Worm (Caenorhabditis elegans) whole organism, L4 larva: ENCODE results near the gene nud-1.

Experiments used
- D1046.2 ChIP-seq: fragments of 200-800 bp; sonication (Bioruptor generic); IDR thresholded peaks from 2 replicates; pipeline ENCODE4 v1.3.6; 2022; ENCODE audit warnings: missing genetic modification characterization, missing compliant biosample characterization
- F26F4.8 ChIP-seq: fragments of 200-800 bp; sonication (Bioruptor generic); conservative IDR thresholded peaks from 2 replicates; pipeline ENCODE4 v1.3.6; 2022; ENCODE audit warnings: missing genetic modification characterization, missing compliant biosample characterization
- F37D6.2 ChIP-seq: sonication (generic microtip); optimal IDR thresholded peaks from 2 replicates; lab custom pipeline; 2016; ENCODE audit warnings: mild to moderate bottlenecking, missing genetic modification characterization, missing compliant biosample characterization
- R02D3.7 ChIP-seq: fragments of 150-350 bp; sonication (generic microtip); optimal IDR thresholded peaks from 3 replicates; lab custom pipeline; 2014; ENCODE audit warnings: missing biosample characterization, missing genetic modification characterization
- T26A8.4 ChIP-seq: fragments of 200-800 bp; sonication (Bioruptor generic); IDR thresholded peaks from 2 replicates; pipeline ENCODE4 v1.3.6; 2022; ENCODE audit warnings: missing genetic modification characterization, missing compliant biosample characterization
- Y48G9A.11 ChIP-seq: fragments of 200-800 bp; sonication (Bioruptor generic); IDR thresholded peaks from 2 replicates; pipeline ENCODE4 v1.3.6; 2022; ENCODE audit warnings: missing genetic modification reagents, missing genetic modification characterization, missing compliant biosample characterization
- Y5F2A.4 ChIP-seq: fragments of 200-800 bp; sonication (Bioruptor generic); optimal IDR thresholded peaks from 2 replicates; lab custom pipeline; 2018; ENCODE audit warnings: mild to moderate bottlenecking, missing genetic modification characterization, missing compliant biosample characterization
- ZK546.5 ChIP-seq, 2 experiments: sonication (generic microtip); optimal IDR thresholded peaks; 2 replicates each; lab custom pipeline; 2017; ENCODE audit warnings: missing biosample characterization in 2 of 2, missing genetic modification characterization in 2 of 2
- aha-1 ChIP-seq: fragments of 150-350 bp; peaks from one replicate; lab custom pipeline; 2014; ENCODE audit warnings: missing biosample characterization, missing genetic modification characterization
- ceh-28 ChIP-seq: fragments of 150-350 bp; optimal IDR thresholded peaks from 2 replicates; lab custom pipeline; 2014; ENCODE audit warnings: missing biosample characterization, missing genetic modification reagents, missing genetic modification characterization
- ceh-82 ChIP-seq: sonication (generic microtip); optimal IDR thresholded peaks from 2 replicates; lab custom pipeline; 2017; ENCODE audit warnings: missing biosample characterization, missing genetic modification characterization
- ces-1 ChIP-seq: fragments of 150-350 bp; sonication (generic microtip); optimal IDR thresholded peaks from 4 replicates; lab custom pipeline; 2014; ENCODE audit warnings: missing biosample characterization, missing genetic modification reagents, missing genetic modification characterization
- cey-2 ChIP-seq: sonication (generic microtip); optimal IDR thresholded peaks from 3 replicates; lab custom pipeline; 2017; ENCODE audit warnings: missing genetic modification characterization, mild to moderate bottlenecking, missing compliant biosample characterization, antibody characterized with exemption, borderline replicate concordance; ENCODE audit not compliant: insufficient read depth
- daf-16 ChIP-seq, 3 experiments: sonication (generic microtip); optimal IDR thresholded peaks; 2 replicates each; lab custom pipeline; 2016 to 2017; ENCODE audit warnings: missing genetic modification characterization in 3 of 3, missing genetic modification reagents in 3 of 3, mild to moderate bottlenecking in 2 of 3, missing compliant biosample characterization in 2 of 3, missing biosample characterization in 1 of 3, moderate library complexity in 1 of 3
- dpl-1 ChIP-seq: fragments of 150-350 bp; optimal IDR thresholded peaks from 2 replicates; lab custom pipeline; 2014; ENCODE audit warnings: missing biosample characterization, missing genetic modification reagents, missing genetic modification characterization
- dve-1 ChIP-seq: sonication (generic microtip); optimal IDR thresholded peaks from 2 replicates; lab custom pipeline; 2017; ENCODE audit warnings: antibody characterized with exemption, mild to moderate bottlenecking, missing genetic modification characterization, missing compliant biosample characterization; ENCODE audit not compliant: insufficient read depth
- fos-1 ChIP-seq: fragments of 150-350 bp; optimal IDR thresholded peaks from 2 replicates; lab custom pipeline; 2014; ENCODE audit warnings: missing biosample characterization, missing genetic modification characterization
- hlh-11 ChIP-seq: fragments of 200-800 bp; sonication (Bioruptor generic); optimal IDR thresholded peaks from 2 replicates; lab custom pipeline; 2018; ENCODE audit warnings: mild to moderate bottlenecking, missing genetic modification characterization, missing compliant biosample characterization
- hlh-30 ChIP-seq: sonication (generic microtip); optimal IDR thresholded peaks from 2 replicates; lab custom pipeline; 2017; ENCODE audit warnings: antibody characterized with exemption, mild to moderate bottlenecking, missing genetic modification characterization, missing compliant biosample characterization; ENCODE audit not compliant: insufficient read depth
- jun-1 ChIP-seq: fragments of 150-350 bp; optimal IDR thresholded peaks from 2 replicates; lab custom pipeline; 2014; ENCODE audit warnings: missing biosample characterization, missing genetic modification reagents, missing genetic modification characterization
- lim-7 ChIP-seq: fragments of 200-800 bp; sonication (Bioruptor generic); IDR thresholded peaks from 2 replicates; pipeline ENCODE4 v1.3.6; 2022; ENCODE audit warnings: missing genetic modification characterization, missing compliant biosample characterization
- lin-1 ChIP-seq: fragments of 200-800 bp; sonication (Bioruptor generic); IDR thresholded peaks from 2 replicates; pipeline ENCODE4 v1.3.6; 2022; ENCODE audit warnings: missing genetic modification reagents, missing genetic modification characterization, missing compliant biosample characterization
- lin-15B ChIP-seq: fragments of 150-350 bp; sonication (generic microtip); optimal IDR thresholded peaks from 3 replicates; lab custom pipeline; 2014; ENCODE audit warnings: missing biosample characterization, missing genetic modification characterization
- lin-29 ChIP-seq: fragments of 200-800 bp; sonication (Bioruptor generic); IDR thresholded peaks from 2 replicates; pipeline ENCODE4 v1.3.6; 2022; ENCODE audit warnings: missing genetic modification reagents, missing genetic modification characterization, missing compliant biosample characterization
- lin-38 ChIP-seq: fragments of 200-800 bp; sonication (Bioruptor generic); IDR thresholded peaks from 2 replicates; pipeline ENCODE4 v1.3.6; 2022; ENCODE audit warnings: missing genetic modification reagents, missing genetic modification characterization, missing compliant biosample characterization
- lsy-2 ChIP-seq, 2 experiments: fragments of 150-350 bp in 1 of 2; sonication (generic microtip) in 1 of 2; optimal IDR thresholded peaks; 2 replicates each; lab custom pipeline; 2014 to 2017; ENCODE audit warnings: missing biosample characterization in 2 of 2, missing genetic modification characterization in 2 of 2
- madf-5 ChIP-seq, 2 experiments: fragments of 200-800 bp; sonication (Bioruptor generic); IDR thresholded peaks; 2 replicates each; pipeline ENCODE4 v1.3.6; 2022; ENCODE audit warnings: missing compliant biosample characterization in 2 of 2, missing genetic modification characterization in 2 of 2
- madf-9 ChIP-seq: fragments of 200-800 bp; sonication (Bioruptor generic); conservative IDR thresholded peaks from 2 replicates; pipeline ENCODE4 v1.3.6; 2022; ENCODE audit warnings: missing genetic modification reagents, missing genetic modification characterization, missing compliant biosample characterization
- mdt-29 ChIP-seq: fragments of 200-800 bp; sonication (Bioruptor generic); IDR thresholded peaks from 2 replicates; pipeline ENCODE4 v1.3.6; 2022; ENCODE audit warnings: missing genetic modification reagents, missing genetic modification characterization, missing compliant biosample characterization
- mep-1 ChIP-seq: fragments of 150-350 bp; sonication (generic microtip); optimal IDR thresholded peaks from 3 replicates; lab custom pipeline; 2014; ENCODE audit warnings: missing biosample characterization, missing genetic modification characterization
- nhr-11 ChIP-seq: fragments of 150-350 bp; optimal IDR thresholded peaks from 2 replicates; lab custom pipeline; 2014; ENCODE audit warnings: missing biosample characterization, missing genetic modification characterization
- nhr-28 ChIP-seq: fragments of 150-350 bp; optimal IDR thresholded peaks from 2 replicates; lab custom pipeline; 2014; ENCODE audit warnings: missing biosample characterization, missing genetic modification characterization
- nhr-76 ChIP-seq: fragments of 150-350 bp; optimal IDR thresholded peaks from 2 replicates; lab custom pipeline; 2014; ENCODE audit warnings: missing biosample characterization, missing genetic modification characterization
- php-3 ChIP-seq: fragments of 200-800 bp; sonication (Bioruptor generic); IDR thresholded peaks from 2 replicates; pipeline ENCODE4 v1.3.6; 2022; ENCODE audit warnings: missing genetic modification reagents, missing genetic modification characterization, missing compliant biosample characterization
- pqm-1 ChIP-seq: sonication (generic microtip); optimal IDR thresholded peaks from 2 replicates; lab custom pipeline; 2017; ENCODE audit warnings: missing biosample characterization, missing genetic modification characterization
- sdz-12 ChIP-seq: fragments of 200-800 bp; sonication (Bioruptor generic); optimal IDR thresholded peaks from 2 replicates; lab custom pipeline; 2018; ENCODE audit warnings: mild to moderate bottlenecking, missing genetic modification characterization, missing compliant biosample characterization
- skn-1 ChIP-seq: fragments of 150-350 bp; optimal IDR thresholded peaks from 2 replicates; lab custom pipeline; 2014; ENCODE audit warnings: missing biosample characterization, missing genetic modification characterization
- tag-97 ChIP-seq: fragments of 200-800 bp; sonication (Bioruptor generic); IDR thresholded peaks from 2 replicates; pipeline ENCODE4 v1.3.6; 2022; ENCODE audit warnings: missing genetic modification characterization, missing compliant biosample characterization
- unc-39 ChIP-seq: sonication (generic microtip); optimal IDR thresholded peaks from 2 replicates; lab custom pipeline; 2017; ENCODE audit warnings: missing biosample characterization, missing genetic modification characterization
- unc-62 ChIP-seq, 3 experiments: fragments of 150-350 bp in 1 of 3; sonication (generic microtip); optimal IDR thresholded peaks in 2 of 3; peaks in 1 of 3; 1 replicate in 1 of 3; 2 replicates in 2 of 3; lab custom pipeline; 2014 to 2017; ENCODE audit warnings: missing biosample characterization in 3 of 3, missing genetic modification characterization in 3 of 3, missing genetic modification reagents in 3 of 3, missing genotype in 1 of 3
- zag-1 ChIP-seq: fragments of 150-350 bp; optimal IDR thresholded peaks from 2 replicates; lab custom pipeline; 2014; ENCODE audit warnings: missing biosample characterization, missing genetic modification characterization
- zfp-2 ChIP-seq: sonication (generic microtip); optimal IDR thresholded peaks from 2 replicates; lab custom pipeline; 2016; ENCODE audit warnings: mild to moderate bottlenecking, missing genetic modification characterization, missing compliant biosample characterization
- zip-2 ChIP-seq: fragments of 150-350 bp; optimal IDR thresholded peaks from 2 replicates; lab custom pipeline; 2014; ENCODE audit warnings: missing biosample characterization, missing genetic modification characterization

The nud-1 gene

ce11 chrIII:13310552-13310951, 30.8 kb upstream of the nud-1 start (continued):
- TF ChIP-seq lin-15B (tag; lab: Kevin White, UChicago) (no peak), F26F4.8 (GFP tag; lab: Robert Waterston, UW) (no peak), R02D3.7 (tag; lab: Kevin White, UChicago) (no peak), zag-1 (no peak), Y5F2A.4 (GFP tag; lab: Kevin White, UChicago) (no peak)

ce11 chrIII:13313788-13314187, 27.5 kb upstream of the nud-1 start, which contains the start of gene Y43F4B.10:
Gene Y43F4B.10, plus strand, starts transcription at chrIII:13314068.
- TF ChIP-seq daf-16 (GFP tag; optimal IDR thresholded peaks at IDR 0.05; lab: Kevin White, UChicago) (no peak), daf-16 (tag; optimal IDR thresholded peaks at IDR 0.05; lab: Kevin White, UChicago) (no peak), lim-7 (no peak), dpl-1 (GFP tag; lab: Kevin White, UChicago) (peak; percentile 54), ces-1 (no peak), nhr-11 (tag; lab: Kevin White, UChicago) (no peak), zfp-2 (tag; lab: Kevin White, UChicago) (no peak), hlh-30 (peak; percentile 27), jun-1 (tag; lab: Kevin White, UChicago) (no peak), zip-2 (tag; lab: Kevin White, UChicago) (no peak), D1046.2 (no peak), hlh-11 (no peak), ceh-82 (tag; lab: Kevin White, UChicago) (no peak), Y5F2A.4 (GFP tag; lab: Kevin White, UChicago) (no peak), pqm-1 (tag; lab: Kevin White, UChicago) (no peak), unc-62 (GFP tag; optimal IDR thresholded peaks at IDR 0.05 in 1 of 2; lab: Kevin White, UChicago) (no peak), unc-62 (tag; optimal IDR thresholded peaks at IDR 0.05; lab: Kevin White, UChicago) (no peak), ZK546.5 (tag; optimal IDR thresholded peaks at IDR 0.05; lab: Kevin White, UChicago) (no peak), mep-1 (peak; percentile 7), dve-1 (tag; lab: Kevin White, UChicago) (peak; percentile 8), tag-97 (GFP tag; lab: Robert Waterston, UW) (no peak), lin-1 (no peak), Y48G9A.11 (GFP tag; lab: Robert Waterston, UW) (no peak), nhr-28 (tag; lab: Kevin White, UChicago) (peak; percentile 11), lsy-2 (tag; optimal IDR thresholded peaks at IDR 0.05; lab: Kevin White, UChicago) (peak in 1 of 2 experiments; percentile 55), unc-39 (no peak), lin-38 (GFP tag; lab: Robert Waterston, UW) (peak; percentile 65)

DNA sequence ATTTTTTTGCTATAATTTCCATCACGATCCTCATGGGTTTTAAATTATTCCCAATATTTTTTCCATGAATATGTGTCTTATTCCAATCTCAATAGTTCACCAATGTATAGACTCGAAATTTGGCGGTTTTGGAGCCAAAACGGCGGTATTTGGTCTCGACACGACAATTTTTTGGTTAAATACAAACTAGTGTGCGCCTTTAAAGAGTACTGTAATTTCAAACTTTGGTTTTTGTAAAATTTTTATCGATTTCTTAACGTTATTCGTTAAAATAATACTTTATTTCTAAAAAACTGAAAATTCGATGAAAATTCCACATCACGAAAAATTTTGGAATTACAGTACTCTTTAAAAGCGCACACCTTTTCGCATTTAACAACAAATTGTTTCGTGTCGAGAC, 26.7 kb upstream of the nud-1 start:
- TF ChIP-seq unc-39, result no peak
- no peak for TF ChIP-seq ceh-28
- TF ChIP-seq ces-1, result no peak
- TF ChIP-seq nhr-76 (tag; lab: Kevin White, UChicago), result no peak
- no peak for TF ChIP-seq F37D6.2
- no peak for TF ChIP-seq lin-1
- TF ChIP-seq madf-9, result no peak
- no peak for TF ChIP-seq T26A8.4
- no peak for TF ChIP-seq php-3 (GFP tag; lab: Robert Waterston, UW)
- no peak for TF ChIP-seq skn-1
- TF ChIP-seq madf-5 (GFP tag; IDR thresholded peaks at IDR 0.05; lab: Robert Waterston, UW), result no peak
- TF ChIP-seq cey-2 (tag; lab: Kevin White, UChicago), result no peak
- no peak for TF ChIP-seq dpl-1 (GFP tag; lab: Kevin White, UChicago)
- TF ChIP-seq mdt-29, result no peak
- no peak for TF ChIP-seq lin-29
- no peak for TF ChIP-seq sdz-12 (GFP tag; lab: Kevin White, UChicago)
- TF ChIP-seq aha-1 (tag; lab: Kevin White, UChicago), result no peak
- TF ChIP-seq fos-1, result no peak
- TF ChIP-seq, all 104 proteins: peak for 0
